Worm (Caenorhabditis elegans) whole organism, L1 larva: ENCODE results near the gene Y50D4C.3.
A peak's percentile ranks its signal among the peaks of the same experiment; 100 is the strongest.

ENCODE experiments used
- C04F5.9 ChIP-seq: sonication (generic microtip); optimal IDR thresholded peaks from 2 replicates; lab custom pipeline; 2016; ENCODE audit warnings: missing genetic modification characterization, missing compliant biosample characterization
- C16A3.4 ChIP-seq: fragments of 150-350 bp; optimal IDR thresholded peaks from 2 replicates; lab custom pipeline; 2014; ENCODE audit warnings: missing biosample characterization, missing genetic modification characterization
- F16B12.6 ChIP-seq: fragments of 150-350 bp; optimal IDR thresholded peaks from 2 replicates; lab custom pipeline; 2014; ENCODE audit warnings: missing biosample characterization, missing genetic modification characterization
- Y116A8C.19 ChIP-seq: sonication (generic microtip); optimal IDR thresholded peaks from 2 replicates; lab custom pipeline; 2016; ENCODE audit warnings: missing compliant biosample characterization, missing genetic modification characterization, borderline replicate concordance
- aha-1 ChIP-seq: fragments of 150-350 bp; optimal IDR thresholded peaks from 2 replicates; lab custom pipeline; 2014; ENCODE audit warnings: missing biosample characterization, missing genetic modification characterization
- alr-1 ChIP-seq: fragments of 200-800 bp; sonication (Bioruptor generic); optimal IDR thresholded peaks from 2 replicates; lab custom pipeline; 2018; ENCODE audit warnings: borderline replicate concordance, mild to moderate bottlenecking, missing genetic modification characterization, missing compliant biosample characterization
- ama-1 ChIP-seq: fragments of 150-350 bp; optimal IDR thresholded peaks from 2 replicates; lab custom pipeline; 2014
- blmp-1 ChIP-seq: fragments of 150-350 bp; optimal IDR thresholded peaks from 2 replicates; lab custom pipeline; 2014; ENCODE audit warnings: missing biosample characterization, missing genetic modification characterization
- ceh-63 ChIP-seq: fragments of 200-800 bp; sonication (Bioruptor generic); optimal IDR thresholded peaks from 2 replicates; lab custom pipeline; 2018; ENCODE audit warnings: mild to moderate bottlenecking, missing genetic modification characterization, missing compliant biosample characterization
- ceh-8 ChIP-seq: fragments of 200-800 bp; sonication (Bioruptor generic); optimal IDR thresholded peaks from 2 replicates; lab custom pipeline; 2018; ENCODE audit warnings: mild to moderate bottlenecking, missing genetic modification characterization, moderate library complexity, missing compliant biosample characterization
- ceh-82 ChIP-seq, 3 experiments: fragments of 150-350 bp in 1 of 3; sonication (generic microtip) in 2 of 3; optimal IDR thresholded peaks; 2 replicates each; lab custom pipeline; 2014 to 2017; ENCODE audit warnings: missing biosample characterization in 3 of 3, missing genetic modification characterization in 3 of 3
- dsc-1 ChIP-seq: sonication (generic microtip); optimal IDR thresholded peaks from 2 replicates; lab custom pipeline; 2016; ENCODE audit warnings: mild to moderate bottlenecking, missing genetic modification characterization, missing compliant biosample characterization
- efl-3 ChIP-seq: fragments of 200-800 bp; sonication (Bioruptor generic); optimal IDR thresholded peaks from 2 replicates; lab custom pipeline; 2018; ENCODE audit warnings: mild to moderate bottlenecking, missing genetic modification characterization, missing compliant biosample characterization
- elt-2 ChIP-seq: sonication (generic microtip); optimal IDR thresholded peaks from 2 replicates; lab custom pipeline; 2016; ENCODE audit warnings: missing genetic modification characterization, mild to moderate bottlenecking, inconsistent platforms, missing compliant biosample characterization, missing genetic modification reagents
- ets-5 ChIP-seq: fragments of 200-800 bp; sonication (Bioruptor generic); IDR thresholded peaks from 2 replicates; pipeline ENCODE4 v1.3.6; 2022; ENCODE audit warnings: missing genetic modification characterization, missing compliant biosample characterization
- fkh-8 ChIP-seq: sonication (generic microtip); optimal IDR thresholded peaks from 2 replicates; lab custom pipeline; 2016; ENCODE audit warnings: mild to moderate bottlenecking, missing genetic modification characterization, missing compliant biosample characterization
- grh-1 ChIP-seq: fragments of 200-800 bp; sonication (Bioruptor generic); IDR thresholded peaks from 2 replicates; pipeline ENCODE4 v1.3.6; 2022; ENCODE audit warnings: missing genetic modification reagents, missing genetic modification characterization, missing compliant biosample characterization
- hlh-17 ChIP-seq: fragments of 200-800 bp; sonication (Bioruptor generic); optimal IDR thresholded peaks from 2 replicates; lab custom pipeline; 2018; ENCODE audit warnings: missing genetic modification characterization, mild to moderate bottlenecking, missing compliant biosample characterization, moderate library complexity, borderline replicate concordance
- hlh-4 ChIP-seq: sonication (generic microtip); optimal IDR thresholded peaks from 2 replicates; lab custom pipeline; 2016; ENCODE audit warnings: mild to moderate bottlenecking, missing genetic modification characterization, missing compliant biosample characterization
- irx-1 ChIP-seq: sonication (generic microtip); optimal IDR thresholded peaks from 2 replicates; lab custom pipeline; 2016; ENCODE audit warnings: missing genetic modification characterization, missing compliant biosample characterization
- isw-1 ChIP-seq: fragments of 200-800 bp; sonication (Bioruptor generic); IDR thresholded peaks from 2 replicates; pipeline ENCODE4 v1.3.6; 2022; ENCODE audit warnings: missing genetic modification characterization, missing compliant biosample characterization
- jun-1 ChIP-seq: fragments of 150-350 bp; optimal IDR thresholded peaks from 2 replicates; lab custom pipeline; 2014; ENCODE audit warnings: missing biosample characterization, missing genetic modification reagents, missing genetic modification characterization
- lin-13 ChIP-seq: fragments of 150-350 bp; optimal IDR thresholded peaks from 2 replicates; lab custom pipeline; 2014; ENCODE audit warnings: missing biosample characterization, missing genetic modification reagents, missing genetic modification characterization
- lin-14 ChIP-seq: fragments of 200-800 bp; sonication (Bioruptor generic); optimal IDR thresholded peaks from 2 replicates; lab custom pipeline; 2018; ENCODE audit warnings: mild to moderate bottlenecking, missing genetic modification characterization, moderate library complexity, missing compliant biosample characterization
- lin-15B ChIP-seq: fragments of 150-350 bp; sonication (generic microtip); optimal IDR thresholded peaks from 3 replicates; lab custom pipeline; 2014; ENCODE audit warnings: missing biosample characterization, missing genetic modification characterization
- lin-39 ChIP-seq: fragments of 150-350 bp; optimal IDR thresholded peaks from 2 replicates; lab custom pipeline; 2014; ENCODE audit warnings: missing biosample characterization, missing genetic modification reagents, missing genetic modification characterization
- lsy-2 ChIP-seq, 2 experiments: fragments of 150-350 bp; optimal IDR thresholded peaks; 2 replicates each; lab custom pipeline; 2014; ENCODE audit warnings: missing biosample characterization in 2 of 2, missing genetic modification characterization in 2 of 2
- mab-9 ChIP-seq: fragments of 200-800 bp; sonication (Bioruptor generic); IDR thresholded peaks from 2 replicates; pipeline ENCODE4 v1.3.6; 2022; ENCODE audit warnings: missing genetic modification reagents, missing genetic modification characterization, missing compliant biosample characterization
- mdl-1 ChIP-seq, 2 experiments: fragments of 150-350 bp; optimal IDR thresholded peaks; 2 replicates each; lab custom pipeline; 2014 to 2017; ENCODE audit warnings: missing biosample characterization in 2 of 2, missing genetic modification characterization in 2 of 2, inconsistent platforms in 1 of 2
- mep-1 ChIP-seq: fragments of 150-350 bp; optimal IDR thresholded peaks from 2 replicates; lab custom pipeline; 2014; ENCODE audit warnings: missing biosample characterization, missing genetic modification characterization
- nhr-11 ChIP-seq: fragments of 150-350 bp; optimal IDR thresholded peaks from 2 replicates; lab custom pipeline; 2014; ENCODE audit warnings: missing biosample characterization, missing genetic modification characterization
- nhr-12 ChIP-seq: sonication (generic microtip); optimal IDR thresholded peaks from 2 replicates; lab custom pipeline; 2017; ENCODE audit warnings: missing biosample characterization, missing genetic modification characterization
- nhr-19 ChIP-seq: fragments of 200-800 bp; sonication (Bioruptor generic); conservative IDR thresholded peaks from 2 replicates; pipeline ENCODE4 v1.3.6; 2022; ENCODE audit warnings: missing genetic modification characterization, missing compliant biosample characterization
- nhr-20 ChIP-seq: sonication (generic microtip); optimal IDR thresholded peaks from 2 replicates; lab custom pipeline; 2016; ENCODE audit warnings: mild to moderate bottlenecking, missing genetic modification characterization, missing compliant biosample characterization
- nhr-28 ChIP-seq: fragments of 150-350 bp; optimal IDR thresholded peaks from 2 replicates; lab custom pipeline; 2014; ENCODE audit warnings: missing biosample characterization, missing genetic modification characterization
- nhr-47 ChIP-seq: sonication (generic microtip); optimal IDR thresholded peaks from 2 replicates; lab custom pipeline; 2016; ENCODE audit warnings: mild to moderate bottlenecking, missing genetic modification characterization, moderate library complexity, missing compliant biosample characterization
- nhr-71 ChIP-seq: sonication (generic microtip); optimal IDR thresholded peaks from 2 replicates; lab custom pipeline; 2016; ENCODE audit warnings: mild to moderate bottlenecking, missing genetic modification characterization, moderate library complexity, missing compliant biosample characterization
- nhr-76 ChIP-seq: sonication (generic microtip); optimal IDR thresholded peaks from 2 replicates; lab custom pipeline; 2017; ENCODE audit warnings: missing biosample characterization, missing genetic modification characterization
- nhr-90 ChIP-seq: sonication (generic microtip); optimal IDR thresholded peaks from 2 replicates; lab custom pipeline; 2016; ENCODE audit warnings: mild to moderate bottlenecking, missing genetic modification characterization, missing compliant biosample characterization; ENCODE audit not compliant: poor library complexity
- pag-3 ChIP-seq: sonication (generic microtip); optimal IDR thresholded peaks from 2 replicates; lab custom pipeline; 2017; ENCODE audit warnings: missing genetic modification characterization, mild to moderate bottlenecking, missing compliant biosample characterization, antibody characterized with exemption, borderline replicate concordance; ENCODE audit not compliant: insufficient read depth
- skn-1 ChIP-seq: fragments of 150-350 bp; optimal IDR thresholded peaks from 2 replicates; lab custom pipeline; 2014; ENCODE audit warnings: missing biosample characterization, missing genetic modification characterization
- snu-23 ChIP-seq: sonication (generic microtip); optimal IDR thresholded peaks from 2 replicates; lab custom pipeline; 2016; ENCODE audit warnings: missing genetic modification characterization, missing compliant biosample characterization
- sox-4 ChIP-seq: sonication (generic microtip); optimal IDR thresholded peaks from 2 replicates; lab custom pipeline; 2016; ENCODE audit warnings: missing genetic modification characterization, missing compliant biosample characterization
- sptf-1 ChIP-seq: fragments of 150-350 bp; optimal IDR thresholded peaks from 2 replicates; lab custom pipeline; 2014; ENCODE audit warnings: missing biosample characterization, missing genetic modification characterization
- sup-37 ChIP-seq: fragments of 200-800 bp; sonication (Bioruptor generic); optimal IDR thresholded peaks from 2 replicates; lab custom pipeline; 2018; ENCODE audit warnings: mild to moderate bottlenecking, missing genetic modification characterization, missing compliant biosample characterization
- swsn-7 ChIP-seq: sonication (generic microtip); optimal IDR thresholded peaks from 2 replicates; lab custom pipeline; 2016; ENCODE audit warnings: missing genetic modification characterization, missing compliant biosample characterization
- unc-98 ChIP-seq: fragments of 200-800 bp; sonication (Bioruptor generic); IDR thresholded peaks from 2 replicates; pipeline ENCODE4 v1.3.6; 2022; ENCODE audit warnings: missing genetic modification characterization, missing compliant biosample characterization
- zag-1 ChIP-seq: fragments of 150-350 bp; optimal IDR thresholded peaks from 2 replicates; lab custom pipeline; 2014; ENCODE audit warnings: missing biosample characterization, missing genetic modification characterization
- zip-4 ChIP-seq: fragments of 200-800 bp; sonication (Bioruptor generic); optimal IDR thresholded peaks from 2 replicates; lab custom pipeline; 2018; ENCODE audit warnings: mild to moderate bottlenecking, missing genetic modification characterization, moderate library complexity, missing compliant biosample characterization
- ztf-11 ChIP-seq, 2 experiments: sonication (generic microtip); optimal IDR thresholded peaks; 2 replicates each; lab custom pipeline; 2016 to 2017; ENCODE audit warnings: missing genetic modification characterization in 2 of 2, missing biosample characterization in 1 of 2, missing compliant biosample characterization in 1 of 2
- ztf-4 ChIP-seq: fragments of 150-350 bp; optimal IDR thresholded peaks from 2 replicates; lab custom pipeline; 2014; ENCODE audit warnings: missing biosample characterization, missing genetic modification characterization

Y50D4C.3 gene

ce11 chrV:904232-904983 lies 40.6 kb downstream of the Y50D4C.3 start, which contains the start of gene trm-2A (continued):
- TF ChIP-seq C04F5.9 (tag; lab: Kevin White, UChicago), result no peak
- no peak for TF ChIP-seq aha-1 (tag; lab: Kevin White, UChicago)
- no peak for TF ChIP-seq Y116A8C.19
- no peak for TF ChIP-seq nhr-28 (tag; lab: Kevin White, UChicago)
- peak; percentile 86 for TF ChIP-seq C16A3.4 (tag; lab: Kevin White, UChicago)
- no peak for TF ChIP-seq nhr-12
- peak; percentile 91 for TF ChIP-seq nhr-20
- peak; percentile 19 for TF ChIP-seq zip-4 (GFP tag; lab: Kevin White, UChicago)
- TF ChIP-seq efl-3 (GFP tag; lab: Kevin White, UChicago), result no peak
- TF ChIP-seq lin-13 (GFP tag; lab: Kevin White, UChicago), result peak; percentile 64
- TF ChIP-seq alr-1 (tag; lab: Kevin White, UChicago), result no peak
- peak; percentile 65 for TF ChIP-seq jun-1
- peak; percentile 86 to 91 (median 87) for TF ChIP-seq ceh-82 (tag; optimal IDR thresholded peaks at IDR 0.05; lab: Kevin White, UChicago)
- TF ChIP-seq nhr-90 (tag; lab: Kevin White, UChicago), result peak; percentile 85
- no peak for TF ChIP-seq hlh-17 (GFP tag; lab: Kevin White, UChicago)
- peak; percentile 9 for TF ChIP-seq ceh-63 (GFP tag; lab: Kevin White, UChicago)
- TF ChIP-seq nhr-19, result peak; percentile 85
- peak; percentile 86 for TF ChIP-seq skn-1 (tag; lab: Kevin White, UChicago)
- TF ChIP-seq mdl-1 (tag; optimal IDR thresholded peaks at IDR 0.05; lab: Kevin White, UChicago), result peak in 1 of 2 experiments; percentile 63
- TF ChIP-seq swsn-7 (tag; lab: Kevin White, UChicago), result peak; percentile 83
- TF ChIP-seq pag-3 (tag; lab: Kevin White, UChicago), result no peak
- TF ChIP-seq irx-1, result peak; percentile 70
- TF ChIP-seq ztf-11 (tag; optimal IDR thresholded peaks at IDR 0.05; lab: Kevin White, UChicago), result peak in 1 of 2 experiments; percentile 75
- TF ChIP-seq grh-1 (GFP tag; lab: Robert Waterston, UW), result peak; percentile 81
- peak; percentile 51; the same call in 1 of the 2 replicates for TF ChIP-seq mab-9 (GFP tag; lab: Robert Waterston, UW)
- TF ChIP-seq mep-1 (tag; lab: Kevin White, UChicago), result peak; percentile 87
- TF ChIP-seq sup-37 (GFP tag; lab: Kevin White, UChicago), result peak; percentile 6
- TF ChIP-seq elt-2, result peak; percentile 27
- peak; percentile 89 for TF ChIP-seq nhr-47 (tag; lab: Kevin White, UChicago)
- peak; percentile 75 for TF ChIP-seq lin-15B (tag; lab: Kevin White, UChicago)
- TF ChIP-seq F16B12.6, result peak; percentile 50
- TF ChIP-seq nhr-11 (tag; lab: Kevin White, UChicago), result peak; percentile 52
- peak; percentile 83 to 88 for TF ChIP-seq lsy-2 (tag; optimal IDR thresholded peaks at IDR 0.05; lab: Kevin White, UChicago)
- TF ChIP-seq unc-98, result no peak
- TF ChIP-seq isw-1 (GFP tag; lab: Robert Waterston, UW), result peak; percentile 64
- TF ChIP-seq sptf-1, result no peak
- no peak for TF ChIP-seq ets-5 (GFP tag; lab: Robert Waterston, UW)
- TF ChIP-seq blmp-1 (tag; lab: Kevin White, UChicago), result peak; percentile 75
- TF ChIP-seq ceh-8 (GFP tag; lab: Kevin White, UChicago), result peak; percentile 21
- peak; percentile 92 for TF ChIP-seq snu-23 (GFP tag; lab: Kevin White, UChicago)
- peak; percentile 14 for TF ChIP-seq ama-1
- TF ChIP-seq fkh-8 (tag; lab: Kevin White, UChicago), result peak; percentile 76
- peak; percentile 79 for TF ChIP-seq dsc-1 (tag; lab: Kevin White, UChicago)
- TF ChIP-seq sox-4 (tag; lab: Kevin White, UChicago), result peak; percentile 53
- peak; percentile 35 for TF ChIP-seq ztf-4 (tag; lab: Kevin White, UChicago)
- TF ChIP-seq nhr-76 (tag; lab: Kevin White, UChicago), result no peak
- TF ChIP-seq lin-39 (tag; lab: Kevin White, UChicago), result peak; percentile 53
- no peak for TF ChIP-seq hlh-4 (tag; lab: Kevin White, UChicago)
- peak; percentile 89 for TF ChIP-seq nhr-71 (tag; lab: Kevin White, UChicago)
- peak; percentile 94 for TF ChIP-seq lin-14
- no peak for TF ChIP-seq zag-1 (tag; lab: Kevin White, UChicago)
